Worm (Caenorhabditis elegans) whole organism, L3 larva: ENCODE results near the gene K02E11.10.

Source experiments
- ZK546.5 ChIP-seq: sonication (generic microtip); optimal IDR thresholded peaks from 2 replicates; lab custom pipeline; 2017; ENCODE audit warnings: missing biosample characterization, missing genetic modification characterization
- aly-2 ChIP-seq: fragments of 150-350 bp; optimal IDR thresholded peaks from 2 replicates; lab custom pipeline; 2014; ENCODE audit warnings: missing biosample characterization, missing genetic modification characterization
- ama-1 ChIP-seq: fragments of 150-350 bp; optimal IDR thresholded peaks from 2 replicates; lab custom pipeline; 2018
- ceh-16 ChIP-seq: sonication (generic microtip); optimal IDR thresholded peaks from 2 replicates; lab custom pipeline; 2017; ENCODE audit warnings: missing biosample characterization, missing genetic modification characterization
- ceh-28 ChIP-seq: fragments of 150-350 bp; optimal IDR thresholded peaks from 2 replicates; lab custom pipeline; 2014; ENCODE audit warnings: missing biosample characterization, missing genetic modification reagents, missing genetic modification characterization
- ceh-82 ChIP-seq: fragments of 150-350 bp; optimal IDR thresholded peaks from 2 replicates; lab custom pipeline; 2014; ENCODE audit warnings: missing biosample characterization, missing genetic modification characterization
- ceh-9 ChIP-seq: sonication (generic microtip); optimal IDR thresholded peaks from 2 replicates; lab custom pipeline; 2018; ENCODE audit warnings: missing biosample characterization, missing genetic modification characterization
- daf-12 ChIP-seq: fragments of 150-350 bp; optimal IDR thresholded peaks from 2 replicates; lab custom pipeline; 2014; ENCODE audit warnings: missing biosample characterization, missing genetic modification reagents, missing genetic modification characterization
- egl-27 ChIP-seq: sonication (generic microtip); optimal IDR thresholded peaks from 4 replicates; lab custom pipeline; 2017; ENCODE audit warnings: missing biosample characterization, missing genetic modification reagents, missing genetic modification characterization
- elt-1 ChIP-seq: fragments of 150-350 bp; optimal IDR thresholded peaks from 2 replicates; lab custom pipeline; 2014; ENCODE audit warnings: missing biosample characterization, missing genetic modification characterization
- elt-2 ChIP-seq: sonication (generic microtip); optimal IDR thresholded peaks from 2 replicates; lab custom pipeline; 2016; ENCODE audit warnings: missing genetic modification reagents, mild to moderate bottlenecking, missing genetic modification characterization, missing compliant biosample characterization
- elt-3 ChIP-seq, 3 experiments: fragments of 150-350 bp in 1 of 3; sonication (generic microtip) in 2 of 3; optimal IDR thresholded peaks; 2 replicates in 2 of 3; 4 replicates in 1 of 3; lab custom pipeline; 2014 to 2017; ENCODE audit warnings: missing biosample characterization in 3 of 3, missing genetic modification characterization in 3 of 3
- eor-1 ChIP-seq, 2 experiments: fragments of 150-350 bp; optimal IDR thresholded peaks; 2 replicates each; lab custom pipeline; 2014 to 2018; ENCODE audit warnings: missing biosample characterization in 2 of 2, missing genetic modification characterization in 2 of 2
- fos-1 ChIP-seq: fragments of 150-350 bp; optimal IDR thresholded peaks from 2 replicates; lab custom pipeline; 2014; ENCODE audit warnings: missing biosample characterization, missing genetic modification characterization
- jun-1 ChIP-seq: fragments of 150-350 bp; optimal IDR thresholded peaks from 2 replicates; lab custom pipeline; 2014; ENCODE audit warnings: missing biosample characterization, missing genetic modification reagents, missing genetic modification characterization
- lin-39 ChIP-seq: fragments of 150-350 bp; optimal IDR thresholded peaks from 2 replicates; lab custom pipeline; 2018; ENCODE audit warnings: missing biosample characterization, missing genetic modification reagents, missing genetic modification characterization
- lsy-12 ChIP-seq: sonication (generic microtip); optimal IDR thresholded peaks from 2 replicates; lab custom pipeline; 2016; ENCODE audit warnings: mild to moderate bottlenecking, missing genetic modification characterization, missing compliant biosample characterization
- mdl-1 ChIP-seq: fragments of 150-350 bp; optimal IDR thresholded peaks from 2 replicates; lab custom pipeline; 2014; ENCODE audit warnings: missing biosample characterization, missing genetic modification characterization
- nfya-1 ChIP-seq: sonication (generic microtip); optimal IDR thresholded peaks from 2 replicates; lab custom pipeline; 2017; ENCODE audit warnings: missing genetic modification characterization, mild to moderate bottlenecking, missing compliant biosample characterization, antibody characterized with exemption, moderate library complexity; ENCODE audit not compliant: insufficient read depth
- nhr-11 ChIP-seq: fragments of 150-350 bp; optimal IDR thresholded peaks from 2 replicates; lab custom pipeline; 2014; ENCODE audit warnings: missing biosample characterization, missing genetic modification characterization
- nhr-12 ChIP-seq: fragments of 150-350 bp; optimal IDR thresholded peaks from 2 replicates; lab custom pipeline; 2014; ENCODE audit warnings: missing biosample characterization, missing genetic modification characterization
- nhr-23 ChIP-seq: fragments of 150-350 bp; optimal IDR thresholded peaks from 2 replicates; lab custom pipeline; 2014; ENCODE audit warnings: missing biosample characterization, missing genetic modification reagents, missing genetic modification characterization
- nhr-25 ChIP-seq: sonication (generic microtip); optimal IDR thresholded peaks from 2 replicates; lab custom pipeline; 2017; ENCODE audit warnings: missing biosample characterization, missing genetic modification characterization
- nhr-28 ChIP-seq: fragments of 150-350 bp; optimal IDR thresholded peaks from 2 replicates; lab custom pipeline; 2014; ENCODE audit warnings: missing biosample characterization, missing genetic modification characterization
- nhr-43 ChIP-seq: sonication (generic microtip); optimal IDR thresholded peaks from 2 replicates; lab custom pipeline; 2016; ENCODE audit warnings: mild to moderate bottlenecking, missing genetic modification characterization, missing compliant biosample characterization; ENCODE audit not compliant: poor library complexity, severe bottlenecking
- nhr-67 ChIP-seq: fragments of 150-350 bp; optimal IDR thresholded peaks from 2 replicates; lab custom pipeline; 2014; ENCODE audit warnings: missing biosample characterization, missing genetic modification characterization
- nhr-76 ChIP-seq: fragments of 150-350 bp; sonication (generic microtip); optimal IDR thresholded peaks from 5 replicates; lab custom pipeline; 2014; ENCODE audit warnings: missing biosample characterization, missing genetic modification characterization
- pha-4 ChIP-seq: fragments of 150-350 bp; optimal IDR thresholded peaks from 2 replicates; lab custom pipeline; 2014; ENCODE audit warnings: missing biosample characterization, missing genetic modification reagents, missing genetic modification characterization
- snpc-4 ChIP-seq: fragments of 150-350 bp; optimal IDR thresholded peaks from 2 replicates; lab custom pipeline; 2014; ENCODE audit warnings: missing biosample characterization, missing genetic modification characterization
- tbx-2 ChIP-seq: sonication (generic microtip); optimal IDR thresholded peaks from 2 replicates; lab custom pipeline; 2016; ENCODE audit warnings: mild to moderate bottlenecking, missing genetic modification characterization, missing compliant biosample characterization
- unc-39 ChIP-seq: sonication (generic microtip); optimal IDR thresholded peaks from 4 replicates; lab custom pipeline; 2017; ENCODE audit warnings: missing biosample characterization, missing genetic modification characterization
- unc-62 ChIP-seq: fragments of 150-350 bp; sonication (generic microtip); optimal IDR thresholded peaks from 4 replicates; lab custom pipeline; 2014; ENCODE audit warnings: missing biosample characterization, missing genetic modification reagents, missing genetic modification characterization
- zag-1 ChIP-seq: fragments of 150-350 bp; optimal IDR thresholded peaks from 2 replicates; lab custom pipeline; 2014; ENCODE audit warnings: missing biosample characterization, missing genetic modification characterization
- ztf-11 ChIP-seq: fragments of 150-350 bp; optimal IDR thresholded peaks from 2 replicates; lab custom pipeline; 2014; ENCODE audit warnings: missing biosample characterization, missing genetic modification characterization
- ztf-4 ChIP-seq: fragments of 150-350 bp; optimal IDR thresholded peaks from 2 replicates; lab custom pipeline; 2014; ENCODE audit warnings: missing biosample characterization, missing genetic modification characterization

Gene K02E11.10

ce11 chrV:14240694-14241201 is at the start of gene K02E11.10:
Gene K02E11.10 (minus strand): TSS chrV:14241151.
- no peak for TF ChIP-seq ceh-16 (tag; lab: Kevin White, UChicago)
- TF ChIP-seq lsy-12 (tag; lab: Kevin White, UChicago): no peak
- no peak for TF ChIP-seq ceh-9 (tag; lab: Kevin White, UChicago)
- TF ChIP-seq nhr-23 (tag; lab: Kevin White, UChicago): no peak
- TF ChIP-seq nhr-28 (tag; lab: Kevin White, UChicago): no peak
- TF ChIP-seq ZK546.5 (tag; lab: Kevin White, UChicago): no peak
- no peak for TF ChIP-seq elt-3 (tag; optimal IDR thresholded peaks at IDR 0.05; lab: Kevin White, UChicago)
- TF ChIP-seq nhr-76 (tag; lab: Kevin White, UChicago): no peak
- TF ChIP-seq nhr-43 (tag; lab: Kevin White, UChicago): no peak
- no peak for TF ChIP-seq jun-1 (tag; lab: Kevin White, UChicago)
- TF ChIP-seq lin-39: no peak
- TF ChIP-seq eor-1 (tag; optimal IDR thresholded peaks at IDR 0.05; lab: Kevin White, UChicago): no peak
- no peak for TF ChIP-seq daf-12 (tag; lab: Kevin White, UChicago)
- TF ChIP-seq nhr-11 (tag; lab: Kevin White, UChicago): no peak
- no peak for TF ChIP-seq zag-1 (tag; lab: Kevin White, UChicago)
- no peak for TF ChIP-seq elt-2 (tag; lab: Kevin White, UChicago)
- no peak for TF ChIP-seq unc-62

DNA sequence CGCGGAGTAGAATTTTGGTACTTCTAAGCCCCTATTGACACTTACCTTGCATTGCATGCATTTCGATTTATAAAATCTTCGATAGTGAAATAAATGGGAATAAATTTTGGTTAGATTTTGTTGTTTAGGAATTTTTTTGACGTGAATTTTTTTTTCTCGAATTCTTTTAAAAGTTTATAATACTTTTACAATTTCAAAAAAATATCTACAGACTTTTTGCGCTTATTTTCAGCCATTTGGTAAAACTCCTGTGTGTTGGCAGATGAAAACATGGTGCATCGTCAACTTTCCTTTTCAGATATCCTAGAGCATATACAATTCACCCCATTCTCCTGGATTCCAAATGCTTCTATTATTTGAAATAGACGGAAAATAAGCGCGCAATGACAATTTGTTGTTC is 49.7 kb upstream of the K02E11.10 start, which contains the start of gene F14D7.18:
TSS of gene F14D7.18 (minus strand) at position 101 of the 400 bp plus-strand sequence.
- TF ChIP-seq ztf-11 (no peak), nhr-25 (tag; lab: Kevin White, UChicago) (no peak), nfya-1 (tag; lab: Kevin White, UChicago) (no peak), ceh-28 (no peak), nhr-43 (tag; lab: Kevin White, UChicago) (no peak), ama-1 (lab: Kevin White, UChicago) (no peak), ceh-82 (tag; lab: Kevin White, UChicago) (no peak), elt-1 (tag; lab: Kevin White, UChicago) (no peak), elt-2 (tag; lab: Kevin White, UChicago) (no peak), snpc-4 (tag; lab: Kevin White, UChicago) (no peak), tbx-2 (no peak), jun-1 (tag; lab: Kevin White, UChicago) (no peak), fos-1 (tag; lab: Kevin White, UChicago) (no peak), daf-12 (tag; lab: Kevin White, UChicago) (no peak), ztf-4 (no peak), ZK546.5 (tag; lab: Kevin White, UChicago) (no peak), lin-39 (no peak)

- no peak for TF ChIP-seq lsy-12 (tag; lab: Kevin White, UChicago)
Observed at ce11 chrV:14289363-14289762, 48.4 kb upstream of the K02E11.10 start, which contains the start of gene F14D7.1. Gene F14D7.1 (minus strand): TSS chrV:14289463.

DNA sequence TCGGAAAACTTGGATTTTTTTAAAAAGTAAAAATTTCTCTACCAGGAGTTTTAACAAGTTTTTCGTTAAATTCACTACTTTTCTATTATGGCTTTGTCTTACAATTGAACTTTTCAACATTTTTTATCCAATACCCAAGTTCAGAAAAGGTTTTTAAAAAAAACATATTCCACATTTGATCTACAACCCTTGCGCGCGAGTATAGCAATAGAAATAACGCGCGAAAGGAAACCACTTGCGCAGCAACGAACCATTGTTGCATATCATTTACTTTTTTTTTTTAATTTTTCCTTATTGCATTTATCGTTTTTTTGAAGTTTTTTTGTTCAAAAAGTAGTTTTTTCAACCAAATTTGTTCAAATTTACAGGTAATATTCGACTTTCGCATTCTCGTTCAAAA is 44.9 kb upstream of the K02E11.10 start, which contains the start of gene F40G12.11:
TSS of gene F40G12.11 (plus strand) at position 369 of the 400 bp plus-strand sequence.
- TF ChIP-seq lsy-12 (tag; lab: Kevin White, UChicago) (no peak), fos-1 (tag; lab: Kevin White, UChicago) (no peak), pha-4 (tag; lab: Kevin White, UChicago) (no peak)

DNA sequence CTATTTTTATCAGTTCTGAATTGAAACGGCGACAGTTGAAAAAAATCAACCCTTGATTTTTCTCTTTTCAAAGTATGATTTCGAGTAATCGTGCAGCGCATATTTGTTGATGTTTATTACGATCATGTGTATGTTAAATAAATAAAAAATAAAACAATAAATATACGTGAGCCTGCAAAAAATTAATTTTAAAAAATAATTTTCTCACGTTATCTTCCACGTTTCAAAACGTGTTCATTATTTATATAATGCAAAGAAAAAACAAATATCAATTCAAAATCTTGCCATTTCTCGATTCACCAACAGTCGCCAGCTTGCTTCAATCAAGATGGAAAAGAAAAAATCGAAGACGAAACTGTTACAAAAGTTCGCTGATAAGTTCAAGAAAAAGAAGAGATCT is 42.3 kb upstream of the K02E11.10 start, which contains the start of gene F40G12.10:
TSS of gene F40G12.10 (plus strand) at position 301 of the 400 bp plus-strand sequence.
- TF ChIP-seq jun-1 (tag; lab: Kevin White, UChicago): no peak
- no peak for TF ChIP-seq ceh-82 (tag; lab: Kevin White, UChicago)
- TF ChIP-seq aly-2 (tag; lab: Kevin White, UChicago): no peak
- TF ChIP-seq nhr-12 (tag; lab: Kevin White, UChicago): no peak
- no peak for TF ChIP-seq lsy-12 (tag; lab: Kevin White, UChicago)
- TF ChIP-seq elt-2 (tag; lab: Kevin White, UChicago): no peak
- no peak for TF ChIP-seq nhr-76 (tag; lab: Kevin White, UChicago)
- TF ChIP-seq unc-62: no peak
- no peak for TF ChIP-seq nhr-23 (tag; lab: Kevin White, UChicago)
- TF ChIP-seq unc-39: no peak
- TF ChIP-seq zag-1 (tag; lab: Kevin White, UChicago): no peak
- TF ChIP-seq nhr-67 (tag; lab: Kevin White, UChicago): no peak
- no peak for TF ChIP-seq mdl-1 (tag; lab: Kevin White, UChicago)
- no peak for TF ChIP-seq egl-27 (tag; lab: Kevin White, UChicago)
- no peak for TF ChIP-seq fos-1 (tag; lab: Kevin White, UChicago)
